Fruit fly (Drosophila melanogaster): ENCODE measurements around the gene SWIP.

dm6 chrX:16296423-16297292, 16.9 kb upstream of the SWIP start, which contains the start of gene CG3632:
- TF ChIP-seq Ets98B (GFP tag; IDR thresholded peaks at IDR 0.05) (no peak; the same call in 1 of the 2 replicates), CG10348 (GFP tag; IDR thresholded peaks at IDR 0.05) (no peak), Pif1A (GFP tag; optimal IDR thresholded peaks at IDR 0.05) (no peak)

Data from whole organism, pupa.